Worm (Caenorhabditis elegans) whole organism, L1 larva: ENCODE data around the gene ptr-16.
A peak's percentile ranks its signal among the peaks of the same experiment; 100 is the strongest.

ENCODE experiments used
- ceh-8 ChIP-seq: fragments of 200-800 bp; sonication (Bioruptor generic); optimal IDR thresholded peaks from 2 replicates; lab custom pipeline; 2018; ENCODE audit warnings: mild to moderate bottlenecking, missing genetic modification characterization, moderate library complexity, missing compliant biosample characterization
- efl-3 ChIP-seq: fragments of 200-800 bp; sonication (Bioruptor generic); optimal IDR thresholded peaks from 2 replicates; lab custom pipeline; 2018; ENCODE audit warnings: mild to moderate bottlenecking, missing genetic modification characterization, missing compliant biosample characterization
- lin-13 ChIP-seq: fragments of 150-350 bp; optimal IDR thresholded peaks from 2 replicates; lab custom pipeline; 2014; ENCODE audit warnings: missing biosample characterization, missing genetic modification reagents, missing genetic modification characterization
- lin-39 ChIP-seq: fragments of 150-350 bp; optimal IDR thresholded peaks from 2 replicates; lab custom pipeline; 2014; ENCODE audit warnings: missing biosample characterization, missing genetic modification reagents, missing genetic modification characterization
- unc-130 ChIP-seq: fragments of 150-350 bp; optimal IDR thresholded peaks from 2 replicates; lab custom pipeline; 2017; ENCODE audit warnings: missing biosample characterization, missing genetic modification characterization, inconsistent platforms
- ztf-4 ChIP-seq: fragments of 150-350 bp; optimal IDR thresholded peaks from 2 replicates; lab custom pipeline; 2014; ENCODE audit warnings: missing biosample characterization, missing genetic modification characterization

ce11 chrV:1158247-1158646 lies 7.3 kb upstream of the ptr-16 start:
- no peak for TF ChIP-seq lin-13 (GFP tag; lab: Kevin White, UChicago)
- no peak for TF ChIP-seq lin-39 (tag; lab: Kevin White, UChicago)
- no peak for TF ChIP-seq efl-3 (GFP tag; lab: Kevin White, UChicago)
- TF ChIP-seq ztf-4 (tag; lab: Kevin White, UChicago) = peak; percentile 69
- TF ChIP-seq ceh-8 = no peak
- no peak for TF ChIP-seq unc-130 (tag; lab: Kevin White, UChicago)
